Worm (Caenorhabditis elegans) whole organism, midembryonic: ENCODE data around the gene ceph-41.

Experiments
- flt-1 ChIP-seq: fragments of 200-800 bp; sonication (Bioruptor generic); IDR thresholded peaks from 2 replicates; pipeline ENCODE4 v1.3.6; 2022; ENCODE audit warnings: missing genetic modification characterization, missing compliant biosample characterization
- ztf-29 ChIP-seq: fragments of 200-800 bp; sonication (Bioruptor generic); IDR thresholded peaks from 2 replicates; pipeline ENCODE4 v1.3.6; 2022; ENCODE audit warnings: missing genetic modification reagents, missing genetic modification characterization, missing compliant biosample characterization

DNA sequence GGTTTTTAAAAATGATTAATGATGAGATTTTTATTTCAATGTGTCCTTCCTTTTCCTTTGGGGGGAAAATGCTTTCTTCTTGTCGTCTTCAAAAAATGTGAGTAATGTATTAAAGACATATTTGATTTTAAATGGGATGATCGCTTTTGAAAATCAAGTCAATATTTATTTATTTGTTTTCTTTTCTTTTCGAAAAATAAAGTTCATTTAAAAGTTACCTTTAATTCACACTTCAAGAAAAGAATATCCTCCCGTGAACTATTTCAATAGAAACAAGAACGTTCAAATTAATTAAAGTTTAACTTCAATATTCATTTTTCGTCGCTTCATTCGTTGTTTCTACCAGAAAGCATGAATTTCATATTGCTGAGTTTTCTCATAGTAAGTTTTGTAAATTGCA is 11.5 kb upstream of the ceph-41 start, which contains the start of gene irld-8:
- no peak for TF ChIP-seq ztf-29
- no peak for TF ChIP-seq flt-1 (GFP tag; lab: Robert Waterston, UW)
